Fruit fly (Drosophila melanogaster): ENCODE results near the gene JhI-21.

JhI-21 gene

dm6 chr2L:12026458-12027431 is 29.1 kb downstream of the JhI-21 start (continued):
- no peak for TF ChIP-seq Jarid2 (GFP tag; optimal IDR thresholded peaks at IDR 0.05)
- TF ChIP-seq CG7987 (GFP tag; optimal IDR thresholded peaks at IDR 0.05), result no peak
- no peak for TF ChIP-seq B-H2 (GFP tag; optimal IDR thresholded peaks at IDR 0.05)
- TF ChIP-seq BtbVII (GFP tag; optimal IDR thresholded peaks at IDR 0.05), result no peak
- peak; percentile 69 for TF ChIP-seq tio (GFP tag; optimal IDR thresholded peaks at IDR 0.05)
- TF ChIP-seq CG10959 (GFP tag; IDR thresholded peaks at IDR 0.05), result no peak
- TF ChIP-seq Spps (tag; optimal IDR thresholded peaks at IDR 0.05), result peak; percentile 24
- TF ChIP-seq ato (GFP tag; IDR thresholded peaks at IDR 0.05; ENCODE audit: partially characterized antibody), result no peak
- TF ChIP-seq CG4328 (GFP tag; optimal IDR thresholded peaks at IDR 0.05), result peak; percentile 34
- no peak for TF ChIP-seq D (optimal IDR thresholded peaks at IDR 0.05)
- TF ChIP-seq D (GFP tag; optimal IDR thresholded peaks at IDR 0.05), result peak; percentile 67
- TF ChIP-seq CG10274 (GFP tag; optimal IDR thresholded peaks at IDR 0.05), result no peak
- peak; percentile 18 for TF ChIP-seq wek (GFP tag; optimal IDR thresholded peaks at IDR 0.05)
- TF ChIP-seq twi (tag; optimal IDR thresholded peaks at IDR 0.05), result peak; percentile 6
- TF ChIP-seq Nf-YA (GFP tag; IDR thresholded peaks at IDR 0.05), result no peak
- TF ChIP-seq Pdp1 (GFP tag; optimal IDR thresholded peaks at IDR 0.05), result peak in 1 of 2 experiments; percentile 37
- TF ChIP-seq zfh2 (GFP tag; optimal IDR thresholded peaks at IDR 0.05), result no peak
- peak; percentile 75 for TF ChIP-seq Drgx (GFP tag; IDR thresholded peaks at IDR 0.05)
- TF ChIP-seq CG7271 (tag; optimal IDR thresholded peaks at IDR 0.05), result no peak
- TF ChIP-seq Rfx (GFP tag; IDR thresholded peaks at IDR 0.05), result peak; percentile 55
- TF ChIP-seq Gug (GFP tag; IDR thresholded peaks at IDR 0.05), result peak; percentile 35
- TF ChIP-seq CG9727 (GFP tag; optimal IDR thresholded peaks at IDR 0.05), result peak; percentile 77
- no peak for TF ChIP-seq stwl (tag; optimal IDR thresholded peaks at IDR 0.05)

- 0 out of 2 replicates have a peak, but pooled peaks have one; percentile 18 for TF ChIP-seq CG31441 (GFP tag; IDR thresholded peaks at IDR 0.05)
- TF ChIP-seq prd (optimal IDR thresholded peaks at IDR 0.05), result no peak
- no peak; the same call in 2 of the 3 replicates for TF ChIP-seq prd (GFP tag; IDR thresholded peaks at IDR 0.05)
- peak; percentile 7 for TF ChIP-seq CG17359 (tag; optimal IDR thresholded peaks at IDR 0.05)
- TF ChIP-seq HHEX (GFP tag; optimal IDR thresholded peaks at IDR 0.05), result peak; percentile 21
- TF ChIP-seq E2f2 (GFP tag; IDR thresholded peaks at IDR 0.05), result peak; percentile 11; the same call in 1 of the 2 replicates
- TF ChIP-seq B-H1 (GFP tag; IDR thresholded peaks at IDR 0.05), result no peak
- TF ChIP-seq NfI (GFP tag; optimal IDR thresholded peaks at IDR 0.05), result peak; percentile 8
- TF ChIP-seq gt (GFP tag; IDR thresholded peaks at IDR 0.05), result no peak
- peak; percentile 14 for TF ChIP-seq org-1 (GFP tag; optimal IDR thresholded peaks at IDR 0.05)
- TF ChIP-seq row (GFP tag; IDR thresholded peaks at IDR 0.05), result peak; percentile 45; the same call in 1 of the 3 replicates
- no peak for TF ChIP-seq sqz (GFP tag; optimal IDR thresholded peaks at IDR 0.05)
- TF ChIP-seq CG7987 (GFP tag; optimal IDR thresholded peaks at IDR 0.05), result peak; percentile 22
- peak; percentile 3 for TF ChIP-seq CG12219 (GFP tag; optimal IDR thresholded peaks at IDR 0.05)
- TF ChIP-seq lov (optimal IDR thresholded peaks at IDR 0.05), result no peak
- TF ChIP-seq lov (GFP tag; IDR thresholded peaks at IDR 0.05), result 0 out of 3 replicates have a peak, but pooled peaks have one; percentile 45
- TF ChIP-seq CG6813 (GFP tag; optimal IDR thresholded peaks at IDR 0.05), result no peak
- no peak for TF ChIP-seq CG4424 (GFP tag; optimal IDR thresholded peaks at IDR 0.05)
- TF ChIP-seq ind (GFP tag; optimal IDR thresholded peaks at IDR 0.05), result peak; percentile 0
- 0 out of 2 replicates have a peak, but pooled peaks have one; percentile 7 for TF ChIP-seq seq (GFP tag; IDR thresholded peaks at IDR 0.05)
- TF ChIP-seq mirr (GFP tag; optimal IDR thresholded peaks at IDR 0.05), result peak; percentile 10
- 0 out of 2 replicates have a peak, but pooled peaks have one; percentile 24 for TF ChIP-seq Ptx1 (GFP tag; IDR thresholded peaks at IDR 0.05)
- TF ChIP-seq CG11504 (tag; optimal IDR thresholded peaks at IDR 0.05), result peak; percentile 54
- no peak for TF ChIP-seq Atf-2 (GFP tag; optimal IDR thresholded peaks at IDR 0.05)
- 0 out of 3 replicates have a peak, but pooled peaks have one; percentile 55 for TF ChIP-seq CG2199 (GFP tag; IDR thresholded peaks at IDR 0.05)
- peak; percentile 21; the same call in 1 of the 2 replicates for TF ChIP-seq Atf6 (GFP tag; IDR thresholded peaks at IDR 0.05)
- 0 out of 2 replicates have a peak, but pooled peaks have one; percentile 10 for TF ChIP-seq CG31224 (GFP tag; IDR thresholded peaks at IDR 0.05)
Measured at dm6 chr2L:12025505-12025904, 30.3 kb downstream of the JhI-21 start.
